Worm (Caenorhabditis elegans) whole organism, early embryonic: ENCODE measurements around the gene R03E9.2.

Experiments
- F13C5.2 ChIP-seq: sonication (generic microtip); optimal IDR thresholded peaks from 2 replicates; lab custom pipeline; 2017; ENCODE audit warnings: mild to moderate bottlenecking, missing genetic modification characterization, inconsistent platforms, missing compliant biosample characterization
- aly-1 ChIP-seq: sonication (generic microtip); optimal IDR thresholded peaks from 2 replicates; lab custom pipeline; 2016; ENCODE audit warnings: missing genetic modification characterization, missing compliant biosample characterization
- ama-1 ChIP-seq: fragments of 150-350 bp; optimal IDR thresholded peaks from 2 replicates; lab custom pipeline; 2014
- ceh-36 ChIP-seq: sonication (generic microtip); optimal IDR thresholded peaks from 2 replicates; lab custom pipeline; 2016; ENCODE audit warnings: missing genetic modification characterization, inconsistent platforms, missing compliant biosample characterization
- flt-1 ChIP-seq: fragments of 200-800 bp; sonication (Bioruptor generic); IDR thresholded peaks from 2 replicates; pipeline ENCODE4 v1.3.6; 2022; ENCODE audit warnings: missing genetic modification characterization, missing compliant biosample characterization

DNA sequence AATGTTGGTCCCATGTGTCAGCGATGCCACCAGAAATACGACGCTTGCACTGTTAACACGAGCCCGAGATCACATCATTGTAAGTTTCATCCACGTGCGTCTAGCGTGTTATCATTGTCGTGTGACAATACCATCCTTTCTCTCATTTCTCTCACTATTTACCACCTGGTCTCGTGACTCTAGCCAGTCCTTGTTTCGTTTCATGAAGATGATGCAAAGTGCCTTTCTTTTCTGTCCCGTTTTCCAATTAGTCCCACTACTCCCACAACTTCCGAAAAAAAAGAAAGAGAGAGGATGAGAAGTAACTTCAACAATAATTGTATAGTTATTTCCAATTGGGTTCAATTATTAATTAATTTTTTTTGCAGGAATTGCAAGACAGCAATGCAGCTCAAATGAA, 9.8 kb upstream of the R03E9.2 start:
- TF ChIP-seq F13C5.2 (no peak), ama-1 (no peak), ceh-36 (tag; lab: Kevin White, UChicago) (no peak), aly-1 (tag; lab: Kevin White, UChicago) (no peak), flt-1 (GFP tag; lab: Robert Waterston, UW) (no peak)
